Worm (Caenorhabditis elegans) whole organism, L1 larva: ENCODE results near the gene sbds-1.
A peak's percentile ranks its signal among the peaks of the same experiment; 100 is the strongest.

ENCODE experiments used
- C16A3.4 ChIP-seq: fragments of 150-350 bp; optimal IDR thresholded peaks from 2 replicates; lab custom pipeline; 2014; ENCODE audit warnings: missing biosample characterization, missing genetic modification characterization
- C34B4.2 ChIP-seq: sonication (generic microtip); optimal IDR thresholded peaks from 2 replicates; lab custom pipeline; 2017; ENCODE audit warnings: mild to moderate bottlenecking, missing genetic modification characterization, missing compliant biosample characterization
- F16B12.6 ChIP-seq: fragments of 150-350 bp; optimal IDR thresholded peaks from 2 replicates; lab custom pipeline; 2014; ENCODE audit warnings: missing biosample characterization, missing genetic modification characterization
- aha-1 ChIP-seq: fragments of 150-350 bp; optimal IDR thresholded peaks from 2 replicates; lab custom pipeline; 2014; ENCODE audit warnings: missing biosample characterization, missing genetic modification characterization
- alr-1 ChIP-seq: fragments of 200-800 bp; sonication (Bioruptor generic); optimal IDR thresholded peaks from 2 replicates; lab custom pipeline; 2018; ENCODE audit warnings: borderline replicate concordance, mild to moderate bottlenecking, missing genetic modification characterization, missing compliant biosample characterization
- aly-2 ChIP-seq: fragments of 150-350 bp; optimal IDR thresholded peaks from 2 replicates; lab custom pipeline; 2014; ENCODE audit warnings: missing biosample characterization, missing genetic modification characterization
- ama-1 ChIP-seq: fragments of 150-350 bp; optimal IDR thresholded peaks from 2 replicates; lab custom pipeline; 2014
- blmp-1 ChIP-seq: fragments of 150-350 bp; optimal IDR thresholded peaks from 2 replicates; lab custom pipeline; 2014; ENCODE audit warnings: missing biosample characterization, missing genetic modification characterization
- ceh-82 ChIP-seq, 3 experiments: fragments of 150-350 bp in 1 of 3; sonication (generic microtip) in 2 of 3; optimal IDR thresholded peaks; 2 replicates each; lab custom pipeline; 2014 to 2017; ENCODE audit warnings: missing biosample characterization in 3 of 3, missing genetic modification characterization in 3 of 3
- ceh-90 ChIP-seq: sonication (generic microtip); optimal IDR thresholded peaks from 2 replicates; lab custom pipeline; 2016; ENCODE audit warnings: missing genetic modification characterization, missing compliant biosample characterization
- ces-1 ChIP-seq: fragments of 150-350 bp; optimal IDR thresholded peaks from 2 replicates; lab custom pipeline; 2014; ENCODE audit warnings: missing biosample characterization, missing genetic modification reagents, missing genetic modification characterization
- dpl-1 ChIP-seq, 3 experiments: fragments of 150-350 bp in 2 of 3; sonication (generic microtip) in 1 of 3; optimal IDR thresholded peaks; 2 replicates each; lab custom pipeline; 2014 to 2017; ENCODE audit warnings: missing biosample characterization in 3 of 3, missing genetic modification characterization in 3 of 3, missing genetic modification reagents in 3 of 3
- dsc-1 ChIP-seq: sonication (generic microtip); optimal IDR thresholded peaks from 2 replicates; lab custom pipeline; 2016; ENCODE audit warnings: mild to moderate bottlenecking, missing genetic modification characterization, missing compliant biosample characterization
- efl-1 ChIP-seq, 4 experiments: fragments of 150-350 bp; optimal IDR thresholded peaks in 3 of 4; peaks in 1 of 4; 1 replicate in 1 of 4; 2 replicates in 3 of 4; lab custom pipeline; 2014; ENCODE audit warnings: missing biosample characterization in 2 of 4, missing genetic modification characterization in 2 of 4, missing genetic modification reagents in 2 of 4
- efl-3 ChIP-seq: fragments of 200-800 bp; sonication (Bioruptor generic); optimal IDR thresholded peaks from 2 replicates; lab custom pipeline; 2018; ENCODE audit warnings: mild to moderate bottlenecking, missing genetic modification characterization, missing compliant biosample characterization
- elt-3 ChIP-seq, 6 experiments: fragments of 150-350 bp in 1 of 6; sonication (generic microtip); optimal IDR thresholded peaks; 2 replicates each; lab custom pipeline; 2017 to 2018; ENCODE audit warnings: missing biosample characterization in 6 of 6, missing genetic modification characterization in 6 of 6, inconsistent platforms in 1 of 6
- fkh-4 ChIP-seq: sonication (generic microtip); optimal IDR thresholded peaks from 2 replicates; lab custom pipeline; 2016; ENCODE audit warnings: missing compliant biosample characterization, missing genetic modification characterization, borderline replicate concordance
- fkh-8 ChIP-seq: sonication (generic microtip); optimal IDR thresholded peaks from 2 replicates; lab custom pipeline; 2016; ENCODE audit warnings: mild to moderate bottlenecking, missing genetic modification characterization, missing compliant biosample characterization
- fos-1 ChIP-seq: fragments of 150-350 bp; optimal IDR thresholded peaks from 2 replicates; lab custom pipeline; 2014; ENCODE audit warnings: missing biosample characterization, missing genetic modification characterization
- hlh-17 ChIP-seq: fragments of 200-800 bp; sonication (Bioruptor generic); optimal IDR thresholded peaks from 2 replicates; lab custom pipeline; 2018; ENCODE audit warnings: missing genetic modification characterization, mild to moderate bottlenecking, missing compliant biosample characterization, moderate library complexity, borderline replicate concordance
- hpl-2 ChIP-seq: fragments of 150-350 bp; optimal IDR thresholded peaks from 2 replicates; lab custom pipeline; 2014; ENCODE audit warnings: missing biosample characterization, missing genetic modification reagents, missing genetic modification characterization
- isw-1 ChIP-seq: fragments of 200-800 bp; sonication (Bioruptor generic); IDR thresholded peaks from 2 replicates; pipeline ENCODE4 v1.3.6; 2022; ENCODE audit warnings: missing genetic modification characterization, missing compliant biosample characterization
- lin-13 ChIP-seq: fragments of 150-350 bp; optimal IDR thresholded peaks from 2 replicates; lab custom pipeline; 2014; ENCODE audit warnings: missing biosample characterization, missing genetic modification reagents, missing genetic modification characterization
- lin-14 ChIP-seq: fragments of 200-800 bp; sonication (Bioruptor generic); optimal IDR thresholded peaks from 2 replicates; lab custom pipeline; 2018; ENCODE audit warnings: mild to moderate bottlenecking, missing genetic modification characterization, moderate library complexity, missing compliant biosample characterization
- lin-15B ChIP-seq: fragments of 150-350 bp; sonication (generic microtip); optimal IDR thresholded peaks from 3 replicates; lab custom pipeline; 2014; ENCODE audit warnings: missing biosample characterization, missing genetic modification characterization
- lin-35 ChIP-seq, 2 experiments: fragments of 150-350 bp; optimal IDR thresholded peaks; 2 replicates each; lab custom pipeline; 2014; ENCODE audit warnings: missing biosample characterization in 2 of 2, missing genetic modification characterization in 2 of 2, missing genetic modification reagents in 2 of 2
- lir-3 ChIP-seq: sonication (generic microtip); optimal IDR thresholded peaks from 2 replicates; lab custom pipeline; 2016; ENCODE audit warnings: mild to moderate bottlenecking, missing genetic modification characterization, moderate library complexity, missing compliant biosample characterization; ENCODE audit not compliant: poor library complexity
- lsy-2 ChIP-seq, 2 experiments: fragments of 150-350 bp; optimal IDR thresholded peaks; 2 replicates each; lab custom pipeline; 2014; ENCODE audit warnings: missing biosample characterization in 2 of 2, missing genetic modification characterization in 2 of 2
- mdl-1 ChIP-seq, 2 experiments: fragments of 150-350 bp; optimal IDR thresholded peaks; 2 replicates each; lab custom pipeline; 2014 to 2017; ENCODE audit warnings: missing biosample characterization in 2 of 2, missing genetic modification characterization in 2 of 2, inconsistent platforms in 1 of 2
- mef-2 ChIP-seq: fragments of 150-350 bp; optimal IDR thresholded peaks from 2 replicates; lab custom pipeline; 2014; ENCODE audit warnings: missing biosample characterization, missing genetic modification characterization
- nhr-12 ChIP-seq: sonication (generic microtip); optimal IDR thresholded peaks from 2 replicates; lab custom pipeline; 2017; ENCODE audit warnings: missing biosample characterization, missing genetic modification characterization
- nhr-19 ChIP-seq: fragments of 200-800 bp; sonication (Bioruptor generic); conservative IDR thresholded peaks from 2 replicates; pipeline ENCODE4 v1.3.6; 2022; ENCODE audit warnings: missing genetic modification characterization, missing compliant biosample characterization
- nhr-20 ChIP-seq: sonication (generic microtip); optimal IDR thresholded peaks from 2 replicates; lab custom pipeline; 2016; ENCODE audit warnings: mild to moderate bottlenecking, missing genetic modification characterization, missing compliant biosample characterization
- nhr-71 ChIP-seq: sonication (generic microtip); optimal IDR thresholded peaks from 2 replicates; lab custom pipeline; 2016; ENCODE audit warnings: mild to moderate bottlenecking, missing genetic modification characterization, moderate library complexity, missing compliant biosample characterization
- nhr-76 ChIP-seq: sonication (generic microtip); optimal IDR thresholded peaks from 2 replicates; lab custom pipeline; 2017; ENCODE audit warnings: missing biosample characterization, missing genetic modification characterization
- nhr-77 ChIP-seq: fragments of 150-350 bp; optimal IDR thresholded peaks from 2 replicates; lab custom pipeline; 2014; ENCODE audit warnings: missing biosample characterization, missing genetic modification characterization
- nhr-84 ChIP-seq: sonication (generic microtip); optimal IDR thresholded peaks from 2 replicates; lab custom pipeline; 2017; ENCODE audit warnings: missing biosample characterization, missing genetic modification characterization
- skn-1 ChIP-seq: fragments of 150-350 bp; optimal IDR thresholded peaks from 2 replicates; lab custom pipeline; 2014; ENCODE audit warnings: missing biosample characterization, missing genetic modification characterization
- snpc-4 ChIP-seq: fragments of 150-350 bp; optimal IDR thresholded peaks from 2 replicates; lab custom pipeline; 2014; ENCODE audit warnings: missing biosample characterization, missing genetic modification characterization
- snu-23 ChIP-seq: sonication (generic microtip); optimal IDR thresholded peaks from 2 replicates; lab custom pipeline; 2016; ENCODE audit warnings: missing genetic modification characterization, missing compliant biosample characterization
- sox-4 ChIP-seq: sonication (generic microtip); optimal IDR thresholded peaks from 2 replicates; lab custom pipeline; 2016; ENCODE audit warnings: missing genetic modification characterization, missing compliant biosample characterization
- sup-37 ChIP-seq: fragments of 200-800 bp; sonication (Bioruptor generic); optimal IDR thresholded peaks from 2 replicates; lab custom pipeline; 2018; ENCODE audit warnings: mild to moderate bottlenecking, missing genetic modification characterization, missing compliant biosample characterization
- swsn-7 ChIP-seq: sonication (generic microtip); optimal IDR thresholded peaks from 2 replicates; lab custom pipeline; 2016; ENCODE audit warnings: missing genetic modification characterization, missing compliant biosample characterization
- unc-130 ChIP-seq: fragments of 150-350 bp; optimal IDR thresholded peaks from 2 replicates; lab custom pipeline; 2017; ENCODE audit warnings: missing biosample characterization, missing genetic modification characterization, inconsistent platforms
- unc-30 ChIP-seq: sonication (generic microtip); optimal IDR thresholded peaks from 2 replicates; lab custom pipeline; 2017; ENCODE audit warnings: missing biosample characterization, missing genetic modification characterization
- unc-62 ChIP-seq: fragments of 150-350 bp; optimal IDR thresholded peaks from 2 replicates; lab custom pipeline; 2014; ENCODE audit warnings: missing biosample characterization, missing genetic modification reagents, missing genetic modification characterization
- unc-86 ChIP-seq: sonication (generic microtip); optimal IDR thresholded peaks from 2 replicates; lab custom pipeline; 2016; ENCODE audit warnings: missing genetic modification characterization, missing compliant biosample characterization
- unc-98 ChIP-seq: fragments of 200-800 bp; sonication (Bioruptor generic); IDR thresholded peaks from 2 replicates; pipeline ENCODE4 v1.3.6; 2022; ENCODE audit warnings: missing genetic modification characterization, missing compliant biosample characterization
- xbp-1 ChIP-seq: sonication (generic microtip); optimal IDR thresholded peaks from 2 replicates; lab custom pipeline; 2016; ENCODE audit warnings: missing genetic modification characterization, missing compliant biosample characterization
- zag-1 ChIP-seq: fragments of 150-350 bp; optimal IDR thresholded peaks from 2 replicates; lab custom pipeline; 2014; ENCODE audit warnings: missing biosample characterization, missing genetic modification characterization
- ztf-4 ChIP-seq: fragments of 150-350 bp; optimal IDR thresholded peaks from 2 replicates; lab custom pipeline; 2014; ENCODE audit warnings: missing biosample characterization, missing genetic modification characterization

Gene sbds-1

DNA sequence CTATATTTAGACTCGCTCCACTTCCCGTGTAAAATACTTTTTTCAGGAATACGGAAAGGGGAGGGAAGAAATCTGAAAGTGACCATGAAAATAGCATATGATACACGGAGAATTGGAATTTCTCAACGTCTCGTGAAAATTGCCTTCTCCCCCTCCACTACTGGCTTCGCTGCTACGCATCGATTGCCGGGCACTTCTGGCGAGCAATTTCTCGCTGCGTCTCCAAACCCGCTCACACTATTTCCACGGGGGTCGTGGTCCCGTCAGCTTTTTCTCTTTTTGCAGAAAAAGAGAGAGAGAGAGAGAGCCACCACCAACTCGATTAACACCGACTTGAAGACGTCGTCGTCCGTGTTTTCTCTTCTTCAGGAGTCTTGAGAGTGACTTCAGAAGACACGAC, 32.8 kb upstream of the sbds-1 start (continued):
- TF ChIP-seq nhr-12 (no peak), dpl-1 (GFP tag; optimal IDR thresholded peaks at IDR 0.05; lab: Kevin White, UChicago) (peak in 1 of 3 experiments; percentile 19), fos-1 (no peak), ceh-82 (tag; optimal IDR thresholded peaks at IDR 0.05; lab: Kevin White, UChicago) (peak in 2 of 3 experiments; percentile 3 to 68), mef-2 (tag; lab: Kevin White, UChicago) (peak; percentile 83), hlh-17 (GFP tag; lab: Kevin White, UChicago) (no peak), C16A3.4 (no peak), sox-4 (tag; lab: Kevin White, UChicago) (no peak), hpl-2 (GFP tag; lab: Kevin White, UChicago) (no peak), efl-1 (optimal IDR thresholded peaks at IDR 0.05; lab: Kevin White, UChicago) (peak; percentile 21 to 25), efl-1 (GFP tag; optimal IDR thresholded peaks at IDR 0.05 in 1 of 2; lab: Kevin White, UChicago) (no peak), mdl-1 (tag; optimal IDR thresholded peaks at IDR 0.05; lab: Kevin White, UChicago) (peak in 1 of 2 experiments; percentile 2), swsn-7 (tag; lab: Kevin White, UChicago) (peak; percentile 73), unc-62 (GFP tag; lab: Kevin White, UChicago) (no peak), fkh-4 (no peak), efl-3 (GFP tag; lab: Kevin White, UChicago) (no peak), unc-98 (GFP tag; lab: Robert Waterston, UW) (no peak), lsy-2 (tag; optimal IDR thresholded peaks at IDR 0.05; lab: Kevin White, UChicago) (peak; percentile 18 to 63), nhr-19 (GFP tag; lab: Robert Waterston, UW) (0 out of 2 replicates have a peak, but pooled peaks have one; percentile 19), lir-3 (tag; lab: Kevin White, UChicago) (no peak), aha-1 (tag; lab: Kevin White, UChicago) (no peak), ama-1 (lab: Kevin White, UChicago) (no peak), lin-14 (GFP tag; lab: Kevin White, UChicago) (peak; percentile 94), nhr-76 (no peak), lin-15B (tag; lab: Kevin White, UChicago) (no peak), dsc-1 (peak; percentile 17), elt-3 (tag; optimal IDR thresholded peaks at IDR 0.05; lab: Kevin White, UChicago) (no peak), unc-30 (tag; lab: Kevin White, UChicago) (no peak), lin-35 (GFP tag; optimal IDR thresholded peaks at IDR 0.05; lab: Kevin White, UChicago) (peak in 1 of 2 experiments; percentile 47), nhr-71 (tag; lab: Kevin White, UChicago) (peak; percentile 81), zag-1 (no peak)
- TF ChIP-seq, all 84 proteins: peak for 27

DNA sequence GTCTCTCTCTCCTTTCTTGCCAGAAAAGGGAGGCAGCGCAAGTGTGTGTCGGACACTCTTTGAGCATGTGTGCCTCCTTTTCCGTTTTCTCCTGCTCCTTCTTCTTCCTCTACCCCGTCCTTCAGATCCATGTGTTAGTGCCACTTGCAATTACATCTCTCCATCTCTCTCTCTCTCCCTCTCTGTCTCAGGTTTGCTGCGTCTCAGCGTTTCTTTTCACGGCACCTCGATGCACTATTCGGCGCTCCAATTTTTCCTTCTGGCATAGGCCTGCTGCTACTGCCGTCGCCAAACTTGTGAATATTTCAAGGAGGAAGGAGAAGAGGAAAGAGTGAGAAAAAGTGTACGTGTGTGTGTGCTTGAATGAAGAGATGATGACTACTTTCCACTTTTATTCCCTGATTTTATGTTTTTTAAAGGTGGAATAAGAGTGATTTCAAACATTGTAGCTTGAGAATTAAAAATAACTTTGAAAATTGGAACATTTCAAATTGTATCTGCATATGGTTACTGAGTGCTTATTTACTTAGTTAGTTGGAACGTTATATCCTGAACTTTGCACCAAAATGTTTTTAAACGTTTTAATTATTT, 30.2 kb upstream of the sbds-1 start, which contains the start of gene W02B3.3:
W02B3.3 (minus strand) TSS at position 131 of the 591 bp plus-strand sequence.
- TF ChIP-seq aly-2 (tag; lab: Kevin White, UChicago) (no peak), nhr-77 (tag; lab: Kevin White, UChicago) (no peak), isw-1 (GFP tag; lab: Robert Waterston, UW) (peak; percentile 66), blmp-1 (tag; lab: Kevin White, UChicago) (no peak), F16B12.6 (tag; lab: Kevin White, UChicago) (no peak), nhr-71 (tag; lab: Kevin White, UChicago) (peak; percentile 79), nhr-20 (tag; lab: Kevin White, UChicago) (peak; percentile 38), fkh-8 (peak; percentile 92), sox-4 (tag; lab: Kevin White, UChicago) (no peak), swsn-7 (tag; lab: Kevin White, UChicago) (peak; percentile 78), unc-130 (tag; lab: Kevin White, UChicago) (peak; percentile 42), ztf-4 (peak; percentile 58), xbp-1 (peak; percentile 55), sup-37 (GFP tag; lab: Kevin White, UChicago) (no peak), ces-1 (GFP tag; lab: Kevin White, UChicago) (peak; percentile 50), mef-2 (tag; lab: Kevin White, UChicago) (no peak), lin-15B (tag; lab: Kevin White, UChicago) (peak; percentile 8), alr-1 (tag; lab: Kevin White, UChicago) (no peak), skn-1 (tag; lab: Kevin White, UChicago) (peak; percentile 30), dpl-1 (GFP tag; optimal IDR thresholded peaks at IDR 0.05; lab: Kevin White, UChicago) (peak in 1 of 3 experiments; percentile 29), C34B4.2 (tag; lab: Kevin White, UChicago) (no peak), ceh-90 (tag; lab: Kevin White, UChicago) (no peak), snpc-4 (tag; lab: Kevin White, UChicago) (peak; percentile 55), unc-86 (tag; lab: Kevin White, UChicago) (peak; percentile 86), lin-13 (GFP tag; lab: Kevin White, UChicago) (peak; percentile 8), mdl-1 (tag; optimal IDR thresholded peaks at IDR 0.05; lab: Kevin White, UChicago) (peak in 1 of 2 experiments; percentile 34), snu-23 (GFP tag; lab: Kevin White, UChicago) (peak; percentile 79), nhr-84 (tag; lab: Kevin White, UChicago) (no peak)
